Worm (Caenorhabditis elegans): Measurements from ENCODE around the gene col-160.

Gene col-160

DNA sequence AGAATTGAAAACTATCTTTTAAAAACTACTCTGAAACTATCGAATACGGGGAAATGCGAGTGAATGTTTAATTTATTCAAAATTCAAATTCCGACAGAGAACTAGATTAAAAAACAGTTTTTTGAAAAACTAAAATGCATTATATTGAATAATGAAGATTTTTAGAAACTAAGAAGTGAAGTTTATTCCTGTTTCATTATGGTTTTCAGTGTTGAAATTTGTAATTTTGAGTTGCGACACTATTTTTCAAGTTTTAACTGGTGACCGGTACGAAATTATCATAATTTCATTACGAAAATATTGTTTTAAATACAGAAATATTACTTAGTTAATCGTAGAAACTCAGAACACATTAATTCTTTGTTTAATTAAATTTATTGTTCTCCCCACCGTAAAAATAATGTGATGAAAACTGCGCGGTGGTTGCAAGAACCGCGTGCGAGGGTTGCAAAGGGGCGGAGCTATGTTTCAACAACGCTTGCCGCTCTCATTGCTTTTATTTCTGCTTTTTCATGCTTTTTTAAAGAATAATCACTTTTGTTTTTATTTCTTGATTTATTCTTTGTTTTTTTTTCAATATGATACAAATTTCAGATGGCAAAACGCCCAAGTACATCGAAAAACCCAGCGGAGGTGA lies 25.8 kb downstream of the col-160 start, which contains the start of gene him-17:
him-17 (plus strand) TSS at position 595 of the 637 bp plus-strand sequence.
- TF ChIP-seq ztf-23 (GFP tag; IDR thresholded peaks at IDR 0.05) = peak; percentile 72; the same call in 1 of the 2 replicates
- peak; percentile 68; the same call in 1 of the 2 replicates for TF ChIP-seq klf-2 (GFP tag; conservative IDR thresholded peaks at IDR 0.05)
- peak; percentile 70; the same call in 1 of the 2 replicates for TF ChIP-seq flt-1 (GFP tag; IDR thresholded peaks at IDR 0.05)
- no peak for TF ChIP-seq tab-1 (GFP tag; IDR thresholded peaks at IDR 0.05)
- peak; percentile 50 for TF ChIP-seq cog-1 (tag; optimal IDR thresholded peaks at IDR 0.05)
- TF ChIP-seq med-1 (GFP tag; optimal IDR thresholded peaks at IDR 0.05; ENCODE audit: insufficient read depth) = peak; percentile 61
- no peak for TF ChIP-seq T22C8.4 (GFP tag; IDR thresholded peaks at IDR 0.05)
- no peak for TF ChIP-seq ztf-29 (GFP tag; IDR thresholded peaks at IDR 0.05)
- TF ChIP-seq ref-1 (GFP tag; conservative IDR thresholded peaks at IDR 0.05) = no peak

DNA sequence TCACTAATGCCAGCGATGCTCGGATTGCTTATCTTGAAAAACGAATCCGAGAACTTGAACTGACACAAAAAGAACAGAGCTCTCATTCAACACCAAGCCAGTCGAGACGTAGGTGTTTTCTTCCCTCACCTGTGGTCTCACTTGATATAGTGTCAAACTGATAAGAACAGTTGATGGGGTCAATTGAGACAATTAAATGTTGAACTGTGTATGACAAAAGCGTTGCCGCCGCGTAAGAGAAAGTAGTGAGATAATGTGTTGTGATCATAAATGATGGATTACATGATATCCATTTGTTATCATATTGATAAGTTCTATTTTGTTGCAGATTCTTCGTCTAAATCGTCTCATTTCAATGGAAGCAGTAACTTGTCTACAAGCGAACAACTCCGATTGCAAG lies 28.3 kb downstream of the col-160 start:
- TF ChIP-seq ref-1 (GFP tag; conservative IDR thresholded peaks at IDR 0.05) (no peak), ztf-29 (GFP tag; IDR thresholded peaks at IDR 0.05) (no peak), tab-1 (GFP tag; IDR thresholded peaks at IDR 0.05) (no peak), T22C8.4 (GFP tag; IDR thresholded peaks at IDR 0.05) (no peak), ztf-23 (GFP tag; IDR thresholded peaks at IDR 0.05) (no peak), cog-1 (tag; optimal IDR thresholded peaks at IDR 0.05) (no peak)

DNA sequence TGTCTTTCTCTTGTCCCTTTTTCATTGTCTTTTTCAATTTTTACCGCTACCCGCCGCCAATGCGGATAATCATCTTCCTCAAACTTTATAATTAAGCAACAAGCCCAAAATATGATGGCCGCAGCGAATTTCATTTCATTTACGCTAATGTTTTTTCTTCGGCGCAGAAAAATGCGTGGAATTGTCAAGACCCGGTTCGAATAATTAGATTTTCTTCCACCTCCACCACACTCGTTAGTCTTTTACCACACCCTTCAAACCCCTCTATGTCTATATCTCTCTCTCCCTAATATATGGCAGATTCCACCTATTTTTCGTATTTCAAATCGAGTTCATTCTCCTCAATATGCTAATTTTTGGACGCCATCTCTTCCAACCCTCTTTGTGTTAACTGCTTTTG lies 31.5 kb downstream of the col-160 start:
- TF ChIP-seq flt-1 (GFP tag; IDR thresholded peaks at IDR 0.05) (no peak), med-1 (GFP tag; optimal IDR thresholded peaks at IDR 0.05; ENCODE audit: insufficient read depth) (no peak), tab-1 (GFP tag; IDR thresholded peaks at IDR 0.05) (no peak), ref-1 (GFP tag; conservative IDR thresholded peaks at IDR 0.05) (no peak), ztf-29 (GFP tag; IDR thresholded peaks at IDR 0.05) (no peak), klf-2 (GFP tag; conservative IDR thresholded peaks at IDR 0.05) (no peak), T22C8.4 (GFP tag; IDR thresholded peaks at IDR 0.05) (no peak), cog-1 (tag; optimal IDR thresholded peaks at IDR 0.05) (no peak), ztf-23 (GFP tag; IDR thresholded peaks at IDR 0.05) (no peak)

DNA sequence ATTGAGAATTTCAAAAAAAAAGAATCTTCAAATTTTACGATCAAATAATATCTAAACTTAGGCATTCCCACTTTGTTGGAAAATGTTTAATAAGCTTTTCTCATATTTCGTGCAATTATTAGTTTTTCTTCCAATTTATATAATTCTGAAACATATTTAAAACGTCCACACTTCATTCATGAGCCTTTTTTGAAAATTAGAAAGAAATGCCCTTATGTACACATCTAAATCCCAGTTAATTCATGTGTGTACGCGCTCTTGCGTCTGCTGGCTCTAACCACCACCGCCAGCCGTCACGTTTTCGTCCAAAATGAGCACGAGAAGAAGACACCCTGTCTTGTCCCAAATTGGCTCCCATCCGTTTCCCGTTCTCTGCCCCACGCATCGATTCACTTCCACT lies 35.4 kb downstream of the col-160 start:
- TF ChIP-seq klf-2 (GFP tag; conservative IDR thresholded peaks at IDR 0.05) = no peak
- no peak for TF ChIP-seq ztf-29 (GFP tag; IDR thresholded peaks at IDR 0.05)
- TF ChIP-seq T22C8.4 (GFP tag; IDR thresholded peaks at IDR 0.05) = no peak
- TF ChIP-seq ref-1 (GFP tag; conservative IDR thresholded peaks at IDR 0.05) = no peak
- no peak for TF ChIP-seq tab-1 (GFP tag; IDR thresholded peaks at IDR 0.05)
- TF ChIP-seq flt-1 (GFP tag; IDR thresholded peaks at IDR 0.05) = no peak
- no peak for TF ChIP-seq ztf-23 (GFP tag; IDR thresholded peaks at IDR 0.05)
- no peak for TF ChIP-seq cog-1 (tag; optimal IDR thresholded peaks at IDR 0.05)
- no peak for TF ChIP-seq med-1 (GFP tag; optimal IDR thresholded peaks at IDR 0.05; ENCODE audit: insufficient read depth)

DNA sequence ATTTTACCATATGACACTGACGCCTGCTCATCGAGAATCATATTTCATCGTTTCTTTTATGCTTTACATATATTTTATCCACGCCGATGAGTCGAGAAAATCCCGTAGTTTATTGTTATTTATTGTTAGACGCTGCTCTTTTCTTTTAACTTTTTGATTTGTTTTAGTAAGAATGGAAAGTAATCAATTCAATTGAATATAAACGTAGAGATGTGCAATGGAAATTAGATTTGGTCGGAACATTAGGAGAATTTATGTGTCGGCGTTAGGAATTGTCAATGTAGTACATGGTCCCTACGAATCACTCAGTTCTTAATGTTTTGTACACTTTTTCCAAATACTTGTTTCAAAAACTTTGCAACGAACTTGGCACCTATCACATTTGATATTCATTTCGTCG lies 36.7 kb downstream of the col-160 start:
- no peak for TF ChIP-seq cog-1 (tag; optimal IDR thresholded peaks at IDR 0.05)
- TF ChIP-seq tab-1 (GFP tag; IDR thresholded peaks at IDR 0.05) = no peak
- no peak for TF ChIP-seq med-1 (GFP tag; optimal IDR thresholded peaks at IDR 0.05; ENCODE audit: insufficient read depth)
- TF ChIP-seq ztf-29 (GFP tag; IDR thresholded peaks at IDR 0.05) = no peak
- no peak for TF ChIP-seq T22C8.4 (GFP tag; IDR thresholded peaks at IDR 0.05)
- TF ChIP-seq ref-1 (GFP tag; conservative IDR thresholded peaks at IDR 0.05) = no peak
- no peak for TF ChIP-seq flt-1 (GFP tag; IDR thresholded peaks at IDR 0.05)
- TF ChIP-seq klf-2 (GFP tag; conservative IDR thresholded peaks at IDR 0.05) = no peak
- no peak for TF ChIP-seq ztf-23 (GFP tag; IDR thresholded peaks at IDR 0.05)

DNA sequence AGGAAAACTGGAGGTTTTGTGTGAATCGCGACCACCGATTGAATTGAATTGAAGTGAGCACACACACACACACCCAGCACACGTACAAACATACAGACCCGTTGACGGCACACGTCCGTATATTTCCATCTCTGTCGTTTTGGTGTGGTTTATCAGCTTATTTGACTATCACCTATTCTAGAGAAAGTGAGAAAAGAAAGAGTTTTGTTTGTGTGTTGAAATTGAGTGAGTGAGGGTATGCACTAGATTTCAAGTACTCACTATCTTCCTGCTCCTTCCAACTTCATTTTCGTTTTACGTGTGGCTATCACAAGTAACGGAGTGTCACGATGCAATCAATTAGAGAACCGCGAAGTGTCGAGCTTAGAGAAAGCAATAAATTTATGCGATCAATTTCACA lies 38.1 kb downstream of the col-160 start:
- TF ChIP-seq ztf-23 (GFP tag; IDR thresholded peaks at IDR 0.05) (no peak), tab-1 (GFP tag; IDR thresholded peaks at IDR 0.05) (no peak), klf-2 (GFP tag; conservative IDR thresholded peaks at IDR 0.05) (no peak), T22C8.4 (GFP tag; IDR thresholded peaks at IDR 0.05) (no peak), flt-1 (GFP tag; IDR thresholded peaks at IDR 0.05) (no peak), ref-1 (GFP tag; conservative IDR thresholded peaks at IDR 0.05) (no peak), ztf-29 (GFP tag; IDR thresholded peaks at IDR 0.05) (no peak), cog-1 (tag; optimal IDR thresholded peaks at IDR 0.05) (no peak), med-1 (GFP tag; optimal IDR thresholded peaks at IDR 0.05; ENCODE audit: insufficient read depth) (no peak)

DNA sequence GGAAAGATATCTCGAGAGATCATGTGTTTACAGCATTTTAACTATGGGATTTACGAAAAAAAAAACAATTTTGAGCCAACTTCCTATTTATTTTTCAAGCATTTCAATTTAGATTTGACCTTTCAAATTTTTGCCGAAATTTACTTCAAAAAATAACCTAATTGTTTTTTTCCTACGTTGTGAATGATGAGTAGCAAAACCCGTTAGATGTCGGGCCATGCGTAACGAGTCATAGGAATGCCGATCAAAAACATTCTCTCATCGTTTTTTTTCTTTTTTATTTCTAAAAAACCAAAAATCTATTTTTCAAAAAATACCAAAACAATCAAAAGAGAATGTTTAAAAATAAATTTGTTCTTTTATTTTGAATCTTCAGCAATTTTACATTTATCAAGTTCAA lies 39.1 kb downstream of the col-160 start:
- no peak for TF ChIP-seq tab-1 (GFP tag; IDR thresholded peaks at IDR 0.05)
- no peak for TF ChIP-seq ref-1 (GFP tag; conservative IDR thresholded peaks at IDR 0.05)
- no peak for TF ChIP-seq flt-1 (GFP tag; IDR thresholded peaks at IDR 0.05)
- no peak for TF ChIP-seq med-1 (GFP tag; optimal IDR thresholded peaks at IDR 0.05; ENCODE audit: insufficient read depth)
- TF ChIP-seq ztf-29 (GFP tag; IDR thresholded peaks at IDR 0.05) = no peak
- no peak for TF ChIP-seq klf-2 (GFP tag; conservative IDR thresholded peaks at IDR 0.05)
- TF ChIP-seq cog-1 (tag; optimal IDR thresholded peaks at IDR 0.05) = no peak
- TF ChIP-seq T22C8.4 (GFP tag; IDR thresholded peaks at IDR 0.05) = no peak
- no peak for TF ChIP-seq ztf-23 (GFP tag; IDR thresholded peaks at IDR 0.05)

DNA sequence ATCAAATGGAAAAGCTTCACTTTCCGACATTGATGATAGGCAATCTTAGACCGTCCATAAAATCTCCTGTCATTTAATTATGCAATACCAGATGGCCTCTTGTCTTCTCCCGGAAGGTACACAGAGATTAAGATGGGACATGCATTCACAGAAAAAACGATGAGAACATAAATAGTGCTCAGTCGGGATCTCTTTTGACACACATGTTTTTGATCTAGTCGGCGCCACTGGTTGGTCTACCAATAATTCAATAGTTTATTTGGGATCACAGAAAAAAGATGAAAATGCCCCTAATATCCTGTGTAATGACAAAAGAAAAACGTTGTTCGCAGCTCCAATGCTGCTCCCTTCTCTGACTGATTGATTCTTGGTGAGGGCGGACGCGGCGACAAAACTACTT lies 40.9 kb downstream of the col-160 start:
- TF ChIP-seq flt-1 (GFP tag; IDR thresholded peaks at IDR 0.05) (no peak), cog-1 (tag; optimal IDR thresholded peaks at IDR 0.05) (no peak), ztf-29 (GFP tag; IDR thresholded peaks at IDR 0.05) (no peak), ztf-23 (GFP tag; IDR thresholded peaks at IDR 0.05) (no peak), tab-1 (GFP tag; IDR thresholded peaks at IDR 0.05) (no peak), T22C8.4 (GFP tag; IDR thresholded peaks at IDR 0.05) (no peak), klf-2 (GFP tag; conservative IDR thresholded peaks at IDR 0.05) (no peak), ref-1 (GFP tag; conservative IDR thresholded peaks at IDR 0.05) (no peak), med-1 (GFP tag; optimal IDR thresholded peaks at IDR 0.05; ENCODE audit: insufficient read depth) (no peak)

DNA sequence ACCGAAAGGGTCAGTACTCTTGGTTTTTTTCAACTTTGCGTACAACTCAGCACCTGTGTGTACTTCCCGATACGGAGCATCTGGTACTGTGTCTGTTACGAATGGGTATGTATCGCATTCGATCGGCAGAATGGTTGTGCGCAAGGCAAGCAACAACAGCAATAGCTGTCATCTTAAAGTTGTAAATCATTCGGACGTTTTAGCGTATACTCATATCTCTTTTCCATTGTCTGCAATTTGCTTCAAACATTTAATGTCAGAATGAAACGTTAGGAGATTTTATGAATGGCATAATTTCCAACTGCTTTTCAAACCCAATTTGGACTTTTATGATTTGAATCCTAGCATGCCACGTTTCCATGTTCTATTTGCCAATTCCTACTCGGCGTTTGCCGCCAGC lies 44.9 kb downstream of the col-160 start:
- TF ChIP-seq ztf-29 (GFP tag; IDR thresholded peaks at IDR 0.05) = no peak

DNA sequence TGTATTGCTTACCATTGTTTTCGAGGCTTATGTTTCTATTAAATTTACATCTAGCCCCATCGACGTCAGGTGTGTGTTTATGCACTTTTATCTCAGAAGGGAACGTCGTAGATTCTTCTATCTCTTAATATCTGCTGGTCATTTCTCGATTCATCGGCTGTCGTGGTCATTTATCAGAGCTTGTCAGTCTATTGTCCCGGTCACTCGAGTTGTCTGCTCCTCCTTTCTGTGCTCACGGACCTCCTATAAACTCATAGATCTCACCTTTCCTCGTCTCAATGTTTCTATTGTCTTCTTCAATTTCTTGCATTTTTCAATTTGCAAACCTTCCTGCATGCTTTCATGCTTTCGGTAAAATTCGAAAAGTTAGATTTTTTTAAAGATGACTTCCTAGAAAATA lies 47.8 kb downstream of the col-160 start:
- TF ChIP-seq med-1 (GFP tag; optimal IDR thresholded peaks at IDR 0.05; ENCODE audit: insufficient read depth) (no peak), klf-2 (GFP tag; conservative IDR thresholded peaks at IDR 0.05) (no peak), flt-1 (GFP tag; IDR thresholded peaks at IDR 0.05) (no peak), ref-1 (GFP tag; conservative IDR thresholded peaks at IDR 0.05) (no peak), cog-1 (tag; optimal IDR thresholded peaks at IDR 0.05) (no peak), ztf-23 (GFP tag; IDR thresholded peaks at IDR 0.05) (no peak), ztf-29 (GFP tag; IDR thresholded peaks at IDR 0.05) (no peak), tab-1 (GFP tag; IDR thresholded peaks at IDR 0.05) (no peak), T22C8.4 (GFP tag; IDR thresholded peaks at IDR 0.05) (no peak)

Measured in whole organism, midembryonic.